Worm (Caenorhabditis elegans): ENCODE measurements around the gene K01F9.2.

ce11 chrIII:8904044-8904443 lies 27.1 kb upstream of the K01F9.2 start, which contains the start of gene lin-9:
- TF ChIP-seq pha-4 (tag; optimal IDR thresholded peaks at IDR 0.05): no peak
- no peak for TF ChIP-seq mec-3 (tag; optimal IDR thresholded peaks at IDR 0.05; ENCODE audit: borderline replicate concordance)
